Fruit fly (Drosophila melanogaster) S2 (cell line): ENCODE results near the gene Edg91.

ENCODE experiments used
- CG8478 ChIP-seq: fragments of >200 bp; optimal IDR thresholded peaks from 2 replicates; lab custom pipeline; 2018
- CTCF ChIP-seq, 2 experiments: fragments of >200 bp; optimal IDR thresholded peaks; 2 replicates each; lab custom pipeline; 2018

The Edg91 gene

dm6 chr3R:17618699-17619150 lies 7.4 kb upstream of the Edg91 start, which contains the start of the genes CG14324 and CG14326:
Gene CG14324 (minus strand): TSS chr3R:17618799.
Gene CG14326 (plus strand): TSS chr3R:17619100.
- no peak for TF ChIP-seq CG8478 (lab: Kevin White, UChicago)

- TF ChIP-seq CTCF (optimal IDR thresholded peaks at IDR 0.05; lab: Kevin White, UChicago) (no peak), CG8478 (lab: Kevin White, UChicago) (no peak)
Measured at dm6 chr3R:17617976-17618308, 6.6 kb upstream of the Edg91 start.

dm6 chr3R:17617121-17617975 lies 6.0 kb upstream of the Edg91 start:
- TF ChIP-seq CG8478 (lab: Kevin White, UChicago) (no peak), CTCF (optimal IDR thresholded peaks at IDR 0.05; lab: Kevin White, UChicago) (peak; percentile 95)

dm6 chr3R:17616541-17616940 lies 5.2 kb upstream of the Edg91 start:
- TF ChIP-seq CG8478 (lab: Kevin White, UChicago) (no peak), CTCF (optimal IDR thresholded peaks at IDR 0.05; lab: Kevin White, UChicago) (peak; percentile 69 to 89)

- TF ChIP-seq CG8478 (lab: Kevin White, UChicago), result no peak
- no peak for TF ChIP-seq CTCF (optimal IDR thresholded peaks at IDR 0.05; lab: Kevin White, UChicago)
Measured at dm6 chr3R:17615746-17616145, 4.4 kb upstream of the Edg91 start.

- no peak for TF ChIP-seq CG8478 (lab: Kevin White, UChicago)
- peak; percentile 63 to 64 for TF ChIP-seq CTCF (optimal IDR thresholded peaks at IDR 0.05; lab: Kevin White, UChicago)
Measured at dm6 chr3R:17615076-17615475, 3.8 kb upstream of the Edg91 start.

dm6 chr3R:17613549-17613948 lies 2.2 kb upstream of the Edg91 start, which contains the start of gene CG14327:
Gene CG14327 (plus strand): TSS chr3R:17613709.
- no peak for TF ChIP-seq CTCF (optimal IDR thresholded peaks at IDR 0.05; lab: Kevin White, UChicago)
- TF ChIP-seq CG8478 (lab: Kevin White, UChicago), result no peak

- TF ChIP-seq CG8478 (lab: Kevin White, UChicago) (no peak), CTCF (optimal IDR thresholded peaks at IDR 0.05; lab: Kevin White, UChicago) (no peak)
Measured at dm6 chr3R:17612587-17612986, 1.3 kb upstream of the Edg91 start, which contains the start of gene CG34281. Gene CG34281 (plus strand): TSS chr3R:17612887.

- no peak for TF ChIP-seq CTCF (optimal IDR thresholded peaks at IDR 0.05; lab: Kevin White, UChicago)
- no peak for TF ChIP-seq CG8478 (lab: Kevin White, UChicago)
Measured at dm6 chr3R:17611836-17612235, 525 bp upstream of the Edg91 start.

dm6 chr3R:17609059-17609458 lies 2.3 kb downstream of the Edg91 start, which contains the start of gene CG14329:
Gene CG14329 (plus strand): TSS chr3R:17609359.
- TF ChIP-seq CG8478 (lab: Kevin White, UChicago) (no peak), CTCF (optimal IDR thresholded peaks at IDR 0.05; lab: Kevin White, UChicago) (no peak)

- TF ChIP-seq CTCF (optimal IDR thresholded peaks at IDR 0.05; lab: Kevin White, UChicago) (no peak), CG8478 (lab: Kevin White, UChicago) (no peak)
Measured at dm6 chr3R:17605872-17606271, 5.4 kb downstream of the Edg91 start, which contains the start of gene sll. Gene sll (plus strand): TSS chr3R:17606106.

dm6 chr3R:17604880-17605667 lies 6.2 kb downstream of the Edg91 start:
- no peak for TF ChIP-seq CG8478 (lab: Kevin White, UChicago)
- no peak for TF ChIP-seq CTCF (optimal IDR thresholded peaks at IDR 0.05; lab: Kevin White, UChicago)

dm6 chr3R:17604198-17604879 lies 7.0 kb downstream of the Edg91 start:
- TF ChIP-seq CG8478 (lab: Kevin White, UChicago), result no peak
- TF ChIP-seq CTCF (optimal IDR thresholded peaks at IDR 0.05; lab: Kevin White, UChicago), result no peak

dm6 chr3R:17603717-17604116 lies 7.6 kb downstream of the Edg91 start:
- TF ChIP-seq CG8478 (lab: Kevin White, UChicago) (no peak), CTCF (optimal IDR thresholded peaks at IDR 0.05; lab: Kevin White, UChicago) (peak in 1 of 2 experiments; percentile 23)
